Fruit fly (Drosophila melanogaster): ENCODE results near the gene rux.

Gene rux

dm6 chrX:5992141-5992540, 45.5 kb downstream of the rux start (continued):
- peak; percentile 40 for TF ChIP-seq HmgZ (tag; optimal IDR thresholded peaks at IDR 0.05)
- peak; percentile 60 for TF ChIP-seq stwl (tag; optimal IDR thresholded peaks at IDR 0.05)
- peak; percentile 29 for TF ChIP-seq CG11504 (tag; optimal IDR thresholded peaks at IDR 0.05)
- peak; percentile 85 for TF ChIP-seq CG7745 (tag; optimal IDR thresholded peaks at IDR 0.05)
- TF ChIP-seq CG15479 (GFP tag; optimal IDR thresholded peaks at IDR 0.05) = peak; percentile 73
- 0 out of 2 replicates have a peak, but pooled peaks have one; percentile 8 for TF ChIP-seq CG10366 (GFP tag; IDR thresholded peaks at IDR 0.05)
- TF ChIP-seq Blimp-1 (GFP tag; optimal IDR thresholded peaks at IDR 0.05) = peak; percentile 0
- TF ChIP-seq CG13296 (GFP tag; optimal IDR thresholded peaks at IDR 0.05) = no peak
- peak; percentile 4 for TF ChIP-seq gfzf (GFP tag; optimal IDR thresholded peaks at IDR 0.05)
- peak; percentile 20 for TF ChIP-seq gsb-n (tag; optimal IDR thresholded peaks at IDR 0.05)
- peak; percentile 11 for TF ChIP-seq CG13424 (tag; optimal IDR thresholded peaks at IDR 0.05)
- peak in 1 of 2 experiments; percentile 7 for TF ChIP-seq bsh (GFP tag; optimal IDR thresholded peaks at IDR 0.05)

dm6 chrX:5989368-5989767, 48.2 kb downstream of the rux start:
- TF ChIP-seq br (optimal IDR thresholded peaks at IDR 0.05) (no peak), lab (GFP tag; optimal IDR thresholded peaks at IDR 0.05) (peak; percentile 50), CG10654 (GFP tag; optimal IDR thresholded peaks at IDR 0.05) (no peak), CG9797 (GFP tag; optimal IDR thresholded peaks at IDR 0.05) (no peak), E2f1 (GFP tag; IDR thresholded peaks at IDR 0.05) (0 out of 2 replicates have a peak, but pooled peaks have one; percentile 21), Hr51 (GFP tag; optimal IDR thresholded peaks at IDR 0.05) (peak in 1 of 2 experiments; percentile 63), kah (GFP tag; optimal IDR thresholded peaks at IDR 0.05) (no peak), Dll (GFP tag; IDR thresholded peaks at IDR 0.05; ENCODE audit: partially characterized antibody) (no peak), Atf-2 (GFP tag; optimal IDR thresholded peaks at IDR 0.05) (no peak), dimm (GFP tag; IDR thresholded peaks at IDR 0.05) (no peak), Pdp1 (GFP tag; optimal IDR thresholded peaks at IDR 0.05) (no peak), CG14667 (GFP tag; IDR thresholded peaks at IDR 0.05) (no peak), vvl (GFP tag; IDR thresholded peaks at IDR 0.05) (peak; percentile 59), zen2 (GFP tag; IDR thresholded peaks at IDR 0.05; ENCODE audit: partially characterized antibody) (no peak), CG9817 (tag; optimal IDR thresholded peaks at IDR 0.05) (peak; percentile 6), Fer3 (tag; optimal IDR thresholded peaks at IDR 0.05) (peak; percentile 15), CG4730 (GFP tag; IDR thresholded peaks at IDR 0.05) (no peak), CG3995 (GFP tag; optimal IDR thresholded peaks at IDR 0.05) (no peak), knrl (GFP tag; IDR thresholded peaks at IDR 0.05; ENCODE audit: partially characterized antibody) (no peak), CG12744 (GFP tag; optimal IDR thresholded peaks at IDR 0.05) (no peak), Aef1 (GFP tag; IDR thresholded peaks at IDR 0.05) (no peak), Ada2b (GFP tag; IDR thresholded peaks at IDR 0.05) (peak; percentile 54), caup (GFP tag; optimal IDR thresholded peaks at IDR 0.05; ENCODE audit: severe bottlenecking) (no peak), TFAM (GFP tag; optimal IDR thresholded peaks at IDR 0.05) (no peak), CG2678 (tag; optimal IDR thresholded peaks at IDR 0.05) (peak; percentile 63), zfh1 (GFP tag; IDR thresholded peaks at IDR 0.05) (0 out of 3 replicates have a peak, but pooled peaks have one; percentile 57), MESR4 (GFP tag; optimal IDR thresholded peaks at IDR 0.05) (no peak), Oaz (GFP tag; IDR thresholded peaks at IDR 0.05) (no peak), ase (GFP tag; IDR thresholded peaks at IDR 0.05) (peak; percentile 63; the same call in 2 of the 3 replicates), wek (GFP tag; optimal IDR thresholded peaks at IDR 0.05) (no peak), ken (GFP tag; IDR thresholded peaks at IDR 0.05) (no peak), lmd (GFP tag; IDR thresholded peaks at IDR 0.05) (peak; percentile 45; the same call in 1 of the 2 replicates), kni (GFP tag; optimal IDR thresholded peaks at IDR 0.05) (no peak), crol (GFP tag; IDR thresholded peaks at IDR 0.05) (no peak), slou (GFP tag; optimal IDR thresholded peaks at IDR 0.05) (no peak), HmgD (GFP tag; optimal IDR thresholded peaks at IDR 0.05) (no peak), cas (GFP tag; IDR thresholded peaks at IDR 0.05) (no peak), CG1529 (GFP tag; optimal IDR thresholded peaks at IDR 0.05) (no peak)

Measured in whole organism, embryonic.